Worm (Caenorhabditis elegans) whole organism, early embryonic: Measurements from ENCODE around the gene cyp-32B1.

ENCODE experiments used
- B0310.2 ChIP-seq: sonication (generic microtip); optimal IDR thresholded peaks from 2 replicates; lab custom pipeline; 2016; ENCODE audit warnings: mild to moderate bottlenecking, missing genetic modification characterization, missing compliant biosample characterization
- F13C5.2 ChIP-seq: sonication (generic microtip); optimal IDR thresholded peaks from 2 replicates; lab custom pipeline; 2017; ENCODE audit warnings: mild to moderate bottlenecking, missing genetic modification characterization, inconsistent platforms, missing compliant biosample characterization
- ama-1 ChIP-seq: fragments of 150-350 bp; optimal IDR thresholded peaks from 2 replicates; lab custom pipeline; 2014
- ceh-36 ChIP-seq: sonication (generic microtip); optimal IDR thresholded peaks from 2 replicates; lab custom pipeline; 2016; ENCODE audit warnings: missing genetic modification characterization, inconsistent platforms, missing compliant biosample characterization
- ets-7 ChIP-seq: sonication (generic microtip); optimal IDR thresholded peaks from 2 replicates; lab custom pipeline; 2016; ENCODE audit warnings: missing genotype, missing genetic modification characterization, missing compliant biosample characterization
- hmbx-1 ChIP-seq: sonication (generic microtip); optimal IDR thresholded peaks from 2 replicates; lab custom pipeline; 2016; ENCODE audit warnings: mild to moderate bottlenecking, missing genetic modification characterization, missing compliant biosample characterization
- hnd-1 ChIP-seq: sonication (generic microtip); optimal IDR thresholded peaks from 2 replicates; lab custom pipeline; 2016; ENCODE audit warnings: missing genetic modification characterization, missing compliant biosample characterization
- pes-1 ChIP-seq: fragments of 200-800 bp; sonication (Bioruptor generic); IDR thresholded peaks from 2 replicates; pipeline ENCODE4 v1.3.6; 2022; ENCODE audit warnings: missing genetic modification reagents, missing genetic modification characterization, missing compliant biosample characterization
- scrt-1 ChIP-seq: fragments of 200-800 bp; sonication (Bioruptor generic); IDR thresholded peaks from 2 replicates; pipeline ENCODE4 v1.3.6; 2022; ENCODE audit warnings: missing genetic modification characterization, missing compliant biosample characterization
- sea-1 ChIP-seq: fragments of 200-800 bp; sonication (Bioruptor generic); conservative IDR thresholded peaks from 2 replicates; pipeline ENCODE4 v1.3.6; 2022; ENCODE audit warnings: missing genetic modification characterization, missing compliant biosample characterization
- tbx-37 ChIP-seq: fragments of 200-800 bp; sonication (Bioruptor generic); conservative IDR thresholded peaks from 2 replicates; pipeline ENCODE4 v1.3.6; 2022; ENCODE audit warnings: missing genetic modification reagents, missing genetic modification characterization, missing compliant biosample characterization

Gene cyp-32B1

ce11 chrV:2149432-2149831 is 51.8 kb downstream of the cyp-32B1 start, which contains the start of gene C45H4.21:
C45H4.21 (minus strand) TSS chrV:2149532.
- TF ChIP-seq ceh-36 (tag; lab: Kevin White, UChicago) (no peak), sea-1 (no peak), ets-7 (tag; lab: Kevin White, UChicago) (no peak), F13C5.2 (tag; lab: Kevin White, UChicago) (no peak), scrt-1 (no peak), hmbx-1 (no peak), hnd-1 (no peak), B0310.2 (no peak), tbx-37 (GFP tag; lab: Robert Waterston, UW) (no peak), ama-1 (lab: Kevin White, UChicago) (no peak), pes-1 (GFP tag; lab: Robert Waterston, UW) (no peak)
